Fruit fly (Drosophila melanogaster) whole organism, embryonic: ENCODE data around the gene foi.

Experiments
- B-H1 ChIP-seq: fragments of 200-800 bp; sonication (Bioruptor generic); IDR thresholded peaks from 3 replicates; pipeline ENCODE4 v1.3.6; 2022; ENCODE audit warnings: missing biosample characterization, missing genetic modification characterization
- Bgb ChIP-seq: fragments of 200-800 bp; sonication (Bioruptor generic); IDR thresholded peaks from 2 replicates; pipeline ENCODE4 v1.3.6; 2022; ENCODE audit warnings: missing biosample characterization, missing genetic modification characterization; ENCODE audit not compliant: partially characterized antibody
- C15 ChIP-seq: fragments of 200-800 bp; sonication (Bioruptor generic); IDR thresholded peaks from 3 replicates; pipeline ENCODE4 v1.3.6; 2022; ENCODE audit warnings: missing biosample characterization, missing genetic modification characterization
- CG10462 ChIP-seq: fragments of 200-800 bp; sonication (Bioruptor generic); optimal IDR thresholded peaks from 2 replicates; lab custom pipeline; 2016; ENCODE audit warnings: missing biosample characterization, missing genetic modification characterization
- CG11085 ChIP-seq: fragments of 200-800 bp; sonication (Bioruptor generic); IDR thresholded peaks from 2 replicates; pipeline ENCODE4 v1.3.6; 2022; ENCODE audit warnings: missing biosample characterization, missing genetic modification characterization
- CG11093 ChIP-seq: fragments of 200-800 bp; sonication (Bioruptor generic); IDR thresholded peaks from 3 replicates; pipeline ENCODE4 v1.3.6; 2022; ENCODE audit warnings: missing biosample characterization, missing genetic modification characterization
- CG11398 ChIP-seq: fragments of 200-800 bp; sonication (Bioruptor generic); optimal IDR thresholded peaks from 2 replicates; lab custom pipeline; 2016; ENCODE audit warnings: missing biosample characterization, missing genetic modification characterization
- CG11696 ChIP-seq: fragments of 200-800 bp; sonication (Bioruptor generic); IDR thresholded peaks from 2 replicates; pipeline ENCODE4 v1.3.6; 2022; ENCODE audit warnings: missing biosample characterization, missing genetic modification characterization
- CG12104 ChIP-seq: fragments of 200-800 bp; sonication (Bioruptor generic); optimal IDR thresholded peaks from 3 replicates; lab custom pipeline; 2016; ENCODE audit warnings: missing biosample characterization, missing genetic modification characterization
- CG12219 ChIP-seq: fragments of 200-800 bp; sonication (Bioruptor generic); optimal IDR thresholded peaks from 3 replicates; lab custom pipeline; 2018; ENCODE audit warnings: missing biosample characterization, mild to moderate bottlenecking, missing genetic modification characterization
- CG12299 ChIP-seq: fragments of 200-800 bp; sonication (Bioruptor generic); optimal IDR thresholded peaks from 2 replicates; lab custom pipeline; 2018; ENCODE audit warnings: missing biosample characterization, mild to moderate bottlenecking, missing genetic modification characterization
- CG15073 ChIP-seq: fragments of 200-800 bp; sonication (Bioruptor generic); optimal IDR thresholded peaks from 2 replicates; lab custom pipeline; 2016; ENCODE audit warnings: missing biosample characterization, missing genetic modification characterization
- CG1529 ChIP-seq: fragments of 200-800 bp; sonication (Bioruptor generic); optimal IDR thresholded peaks from 3 replicates; lab custom pipeline; 2018; ENCODE audit warnings: missing biosample characterization, missing genetic modification characterization
- CG15696 ChIP-seq: fragments of 200-800 bp; sonication (Bioruptor generic); optimal IDR thresholded peaks from 2 replicates; lab custom pipeline; 2019; ENCODE audit warnings: missing biosample characterization, mild to moderate bottlenecking, missing genetic modification characterization, moderate library complexity
- CG16779 ChIP-seq: fragments of 200-800 bp; sonication (Bioruptor generic); IDR thresholded peaks from 2 replicates; pipeline ENCODE4 v1.3.6; 2022; ENCODE audit warnings: missing biosample characterization, missing genetic modification characterization
- CG17912 ChIP-seq: fragments of 200-800 bp; sonication (Bioruptor generic); optimal IDR thresholded peaks from 2 replicates; lab custom pipeline; 2018; ENCODE audit warnings: missing biosample characterization, mild to moderate bottlenecking, missing genetic modification characterization
- CG18619 ChIP-seq: fragments of 200-800 bp; sonication (Bioruptor generic); optimal IDR thresholded peaks from 3 replicates; lab custom pipeline; 2017; ENCODE audit warnings: missing biosample characterization, mild to moderate bottlenecking, missing genetic modification characterization
- CG2120 ChIP-seq: fragments of 200-800 bp; sonication (Bioruptor generic); optimal IDR thresholded peaks from 3 replicates; lab custom pipeline; 2016; ENCODE audit warnings: missing biosample characterization, missing genetic modification characterization
- CG2202 ChIP-seq: fragments of 200-800 bp; sonication (Bioruptor generic); optimal IDR thresholded peaks from 2 replicates; lab custom pipeline; 2018; ENCODE audit warnings: missing biosample characterization, mild to moderate bottlenecking, missing genetic modification characterization
- CG2678 ChIP-seq: fragments of 200-800 bp; sonication (Bioruptor generic); optimal IDR thresholded peaks from 3 replicates; lab custom pipeline; 2019; ENCODE audit warnings: missing biosample characterization, mild to moderate bottlenecking, missing genetic modification characterization, moderate library complexity
- CG4424 ChIP-seq: fragments of 200-800 bp; sonication (Bioruptor generic); optimal IDR thresholded peaks from 3 replicates; lab custom pipeline; 2016; ENCODE audit warnings: missing biosample characterization, missing genetic modification characterization
- CG7357 ChIP-seq: fragments of 200-800 bp; sonication (Bioruptor generic); IDR thresholded peaks from 3 replicates; pipeline ENCODE4 v1.3.6; 2022; ENCODE audit warnings: missing biosample characterization, missing genetic modification characterization
- CG7786 ChIP-seq: fragments of 200-800 bp; sonication (Bioruptor generic); optimal IDR thresholded peaks from 2 replicates; lab custom pipeline; 2016; ENCODE audit warnings: missing biosample characterization, missing genetic modification characterization
- CG8478 ChIP-seq: fragments of >200 bp; optimal IDR thresholded peaks from 2 replicates; lab custom pipeline; 2018
- CHES-1-like ChIP-seq: fragments of 200-800 bp; sonication (Bioruptor generic); optimal IDR thresholded peaks from 2 replicates; lab custom pipeline; 2016; ENCODE audit warnings: missing biosample characterization, missing genetic modification characterization
- Deaf1 ChIP-seq: fragments of 200-800 bp; optimal IDR thresholded peaks from 3 replicates; lab custom pipeline; 2019; ENCODE audit warnings: missing biosample characterization, mild to moderate bottlenecking, missing genetic modification characterization, moderate library complexity
- Doc3 ChIP-seq: fragments of 200-800 bp; sonication (Bioruptor generic); IDR thresholded peaks from 3 replicates; pipeline ENCODE4 v1.3.6; 2022; ENCODE audit warnings: missing biosample characterization, missing genetic modification characterization; ENCODE audit not compliant: partially characterized antibody
- Fer3 ChIP-seq: fragments of 200-800 bp; sonication (Bioruptor generic); optimal IDR thresholded peaks from 2 replicates; lab custom pipeline; 2018; ENCODE audit warnings: missing biosample characterization, mild to moderate bottlenecking, missing genetic modification characterization, moderate library complexity
- Hmr ChIP-seq: fragments of 200-800 bp; sonication (Bioruptor generic); optimal IDR thresholded peaks from 3 replicates; lab custom pipeline; 2017; ENCODE audit warnings: mild to moderate bottlenecking, missing biosample characterization, missing genetic modification reagents, missing genetic modification characterization
- Lhr ChIP-seq: fragments of 200-800 bp; sonication (Bioruptor generic); optimal IDR thresholded peaks from 3 replicates; lab custom pipeline; 2017; ENCODE audit warnings: mild to moderate bottlenecking, missing biosample characterization, missing genetic modification reagents, missing genetic modification characterization
- Mes4 ChIP-seq: fragments of 200-800 bp; sonication (Bioruptor generic); optimal IDR thresholded peaks from 2 replicates; lab custom pipeline; 2016; ENCODE audit warnings: missing biosample characterization, missing genetic modification characterization
- Optix ChIP-seq: fragments of 200-800 bp; sonication (Bioruptor generic); IDR thresholded peaks from 3 replicates; pipeline ENCODE4 v1.3.6; 2022; ENCODE audit warnings: missing biosample characterization, missing genetic modification characterization
- Ravus ChIP-seq: fragments of 200-800 bp; sonication (Bioruptor generic); IDR thresholded peaks from 2 replicates; pipeline ENCODE4 v1.3.6; 2022; ENCODE audit warnings: missing biosample characterization, missing genetic modification characterization
- Sox102F ChIP-seq: fragments of 200-800 bp; sonication (Bioruptor generic); optimal IDR thresholded peaks from 2 replicates; lab custom pipeline; 2018; ENCODE audit warnings: missing biosample characterization, mild to moderate bottlenecking, missing genetic modification characterization, moderate library complexity
- Stat92E ChIP-seq, 3 experiments: fragments of >200 bp in 2 of 3; fragments of 200-800 bp in 1 of 3; sonication (Bioruptor generic) in 1 of 3; optimal IDR thresholded peaks; 2 replicates each; lab custom pipeline; 2017 to 2019; ENCODE audit warnings: missing biosample characterization in 3 of 3, missing genetic modification characterization in 3 of 3, mild to moderate bottlenecking in 1 of 3, moderate library complexity in 1 of 3
- Vsx1 ChIP-seq: fragments of 200-800 bp; sonication (Bioruptor generic); optimal IDR thresholded peaks from 2 replicates; lab custom pipeline; 2017; ENCODE audit warnings: missing biosample characterization, mild to moderate bottlenecking, missing genetic modification characterization, missing genetic modification reagents
- chn ChIP-seq: fragments of 200-800 bp; sonication (Bioruptor generic); optimal IDR thresholded peaks from 2 replicates; lab custom pipeline; 2016; ENCODE audit warnings: missing biosample characterization, missing genetic modification characterization
- ci ChIP-seq: fragments of 200-800 bp; sonication (Bioruptor generic); IDR thresholded peaks from 3 replicates; pipeline ENCODE4 v1.3.6; 2022; ENCODE audit warnings: missing biosample characterization, missing genetic modification characterization
- dm ChIP-seq: fragments of 200-800 bp; sonication (Bioruptor generic); optimal IDR thresholded peaks from 3 replicates; lab custom pipeline; 2016; ENCODE audit warnings: missing biosample characterization, missing genetic modification characterization
- ems ChIP-seq: fragments of 200-800 bp; sonication (Bioruptor generic); optimal IDR thresholded peaks from 3 replicates; lab custom pipeline; 2016; ENCODE audit warnings: missing biosample characterization, missing genetic modification characterization
- h ChIP-seq: fragments of >200 bp; optimal IDR thresholded peaks from 2 replicates; lab custom pipeline; 2017
- hb ChIP-seq: fragments of 200-800 bp; sonication (Bioruptor generic); IDR thresholded peaks from 3 replicates; pipeline ENCODE4 v1.3.6; 2022; ENCODE audit warnings: missing biosample characterization, missing genetic modification characterization; ENCODE audit not compliant: partially characterized antibody
- luna ChIP-seq: fragments of 200-800 bp; sonication (Bioruptor generic); optimal IDR thresholded peaks from 2 replicates; lab custom pipeline; 2016; ENCODE audit warnings: missing biosample characterization, missing genetic modification characterization
- pfk ChIP-seq: fragments of 200-800 bp; sonication (Bioruptor generic); optimal IDR thresholded peaks from 2 replicates; lab custom pipeline; 2018; ENCODE audit warnings: missing biosample characterization, mild to moderate bottlenecking, missing genetic modification characterization, moderate library complexity
- shn ChIP-seq: fragments of 200-800 bp; sonication (Bioruptor generic); optimal IDR thresholded peaks from 3 replicates; lab custom pipeline; 2016; ENCODE audit warnings: missing biosample characterization, missing genetic modification characterization
- sug ChIP-seq: fragments of 200-800 bp; optimal IDR thresholded peaks from 2 replicates; lab custom pipeline; 2019; ENCODE audit warnings: missing biosample characterization, mild to moderate bottlenecking, missing genetic modification characterization, moderate library complexity
- trh ChIP-seq: fragments of 200-800 bp; sonication (Bioruptor generic); optimal IDR thresholded peaks from 2 replicates; lab custom pipeline; 2016; ENCODE audit warnings: missing biosample characterization, missing genetic modification characterization
- vfl ChIP-seq: fragments of 200-800 bp; sonication (Bioruptor generic); optimal IDR thresholded peaks from 2 replicates; lab custom pipeline; 2016; ENCODE audit warnings: missing biosample characterization, missing genetic modification characterization
- vvl ChIP-seq: fragments of 200-800 bp; sonication (Bioruptor generic); IDR thresholded peaks from 2 replicates; pipeline ENCODE4 v1.3.6; 2022; ENCODE audit warnings: missing biosample characterization, missing genetic modification characterization
- z ChIP-seq: fragments of 200-800 bp; sonication (Bioruptor generic); IDR thresholded peaks from 3 replicates; pipeline ENCODE4 v1.3.6; 2022; ENCODE audit warnings: missing biosample characterization, missing genetic modification characterization
- zfh1 ChIP-seq: fragments of 200-800 bp; sonication (Bioruptor generic); IDR thresholded peaks from 3 replicates; pipeline ENCODE4 v1.3.6; 2022; ENCODE audit warnings: missing biosample characterization, missing genetic modification characterization

foi gene

DNA sequence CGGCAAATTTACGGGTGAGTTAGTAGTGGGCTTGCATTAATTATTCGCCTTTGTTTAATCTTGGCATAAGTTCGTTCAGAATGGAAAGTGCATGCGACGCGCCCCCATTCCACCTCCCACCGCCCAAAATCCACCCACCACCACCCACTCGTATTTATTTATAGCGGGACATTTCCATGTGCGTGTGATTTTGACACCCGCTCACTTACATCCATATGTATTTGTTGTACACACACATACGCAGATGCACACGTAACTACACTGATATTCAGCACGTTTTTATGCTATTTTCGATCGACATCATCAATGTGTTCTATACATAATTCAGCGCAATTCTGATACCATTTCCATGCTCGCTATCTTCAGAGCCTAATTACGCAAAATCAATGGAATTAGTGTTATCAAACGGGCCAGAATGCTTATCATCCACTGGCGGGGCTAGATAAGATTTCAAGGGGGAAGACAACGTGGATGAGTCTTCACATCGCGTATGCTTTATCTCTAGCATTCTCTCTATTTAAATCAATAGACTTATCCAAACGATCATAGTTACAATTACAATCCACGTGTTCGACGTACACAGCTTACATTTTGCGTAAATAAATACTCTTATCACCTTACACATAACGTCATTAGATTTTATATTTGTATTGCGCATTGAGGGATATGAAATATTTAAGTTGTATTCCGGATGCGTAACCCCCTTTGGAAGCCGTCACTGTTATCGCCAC, 812 bp downstream of the foi start (continued):
- TF ChIP-seq Sox102F (GFP tag; lab: Kevin White, UChicago) = peak; percentile 22
- peak; percentile 28 for TF ChIP-seq Fer3 (tag; lab: Kevin White, UChicago)
- TF ChIP-seq CG1529 (GFP tag; lab: Kevin White, UChicago) = no peak
- TF ChIP-seq CG12219 (GFP tag; lab: Kevin White, UChicago) = no peak
- peak; percentile 13 for TF ChIP-seq CG4424
- TF ChIP-seq CG7786 (GFP tag; lab: Kevin White, UChicago) = peak; percentile 57
- TF ChIP-seq zfh1 (GFP tag; lab: Robert Waterston, UW) = no peak
- TF ChIP-seq Bgb (GFP tag; lab: Robert Waterston, UW) = no peak
- peak; percentile 7 for TF ChIP-seq dm
- no peak; the same call in 2 of the 3 replicates for TF ChIP-seq B-H1 (GFP tag; lab: Robert Waterston, UW)
- no peak for TF ChIP-seq CG11696
- peak; percentile 14 for TF ChIP-seq ems (GFP tag; lab: Kevin White, UChicago)
- no peak for TF ChIP-seq CG17912 (GFP tag; lab: Kevin White, UChicago)
- TF ChIP-seq Deaf1 = no peak
- no peak for TF ChIP-seq CG16779 (GFP tag; lab: Robert Waterston, UW)
- TF ChIP-seq ci (GFP tag; lab: Robert Waterston, UW) = no peak
- TF ChIP-seq CG2120 (GFP tag; lab: Kevin White, UChicago) = peak; percentile 80
- TF ChIP-seq pfk (GFP tag; lab: Kevin White, UChicago) = no peak
- no peak for TF ChIP-seq h (lab: Kevin White, UChicago)
- TF ChIP-seq Doc3 = no peak
- no peak for TF ChIP-seq vvl
- no peak; the same call in 2 of the 3 replicates for TF ChIP-seq z (GFP tag; lab: Robert Waterston, UW)
- TF ChIP-seq CG11398 = no peak
- TF ChIP-seq luna (GFP tag; lab: Kevin White, UChicago) = no peak
- TF ChIP-seq CG12299 = no peak
- peak; percentile 79 for TF ChIP-seq CG2678 (tag; lab: Kevin White, UChicago)
- TF ChIP-seq CG8478 (lab: Kevin White, UChicago) = no peak
- no peak for TF ChIP-seq Optix (GFP tag; lab: Robert Waterston, UW)
- no peak for TF ChIP-seq Stat92E (GFP tag; optimal IDR thresholded peaks at IDR 0.05; lab: Kevin White, UChicago)
- TF ChIP-seq C15 (GFP tag; lab: Robert Waterston, UW) = no peak
- no peak for TF ChIP-seq Mes4
- no peak for TF ChIP-seq CG11093
- peak; percentile 19 for TF ChIP-seq Vsx1 (GFP tag; lab: Kevin White, UChicago)
- no peak for TF ChIP-seq shn (GFP tag; lab: Kevin White, UChicago)
- no peak for TF ChIP-seq trh (GFP tag; lab: Kevin White, UChicago)
- TF ChIP-seq CHES-1-like (GFP tag; lab: Kevin White, UChicago) = peak; percentile 23
- TF ChIP-seq CG15696 (tag; lab: Kevin White, UChicago) = peak; percentile 38
- TF ChIP-seq Hmr (GFP tag; lab: Kevin White, UChicago) = peak; percentile 59
- no peak for TF ChIP-seq CG10462 (GFP tag; lab: Kevin White, UChicago)
- no peak for TF ChIP-seq CG12104 (GFP tag; lab: Kevin White, UChicago)
- no peak for TF ChIP-seq Lhr (GFP tag; lab: Kevin White, UChicago)
- TF ChIP-seq chn = peak; percentile 8
- TF ChIP-seq vfl = no peak
- TF ChIP-seq hb (GFP tag; lab: Robert Waterston, UW) = no peak
- TF ChIP-seq CG2202 (tag; lab: Kevin White, UChicago) = no peak
- TF ChIP-seq sug (tag; lab: Kevin White, UChicago) = peak; percentile 61
- no peak for TF ChIP-seq CG11085
- no peak for TF ChIP-seq CG15073 (GFP tag; lab: Kevin White, UChicago)
- TF ChIP-seq Ravus (GFP tag; lab: Robert Waterston, UW) = no peak
- peak; percentile 56 for TF ChIP-seq CG18619 (GFP tag; lab: Kevin White, UChicago)
- no peak for TF ChIP-seq CG7357 (GFP tag; lab: Robert Waterston, UW)
